Fruit fly (Drosophila melanogaster) whole organism, prepupa: Measurements from ENCODE around the gene Dsor1.

Experiments
- Blimp-1 ChIP-seq: fragments of 200-800 bp; sonication (Bioruptor generic); optimal IDR thresholded peaks from 3 replicates; lab custom pipeline; 2017; ENCODE audit warnings: missing biosample characterization, missing genetic modification characterization, mild to moderate bottlenecking, moderate library complexity, missing genetic modification reagents
- CG11294 ChIP-seq: fragments of 200-800 bp; sonication (Bioruptor generic); IDR thresholded peaks from 2 replicates; pipeline ENCODE4 v1.3.6; 2022; ENCODE audit warnings: missing biosample characterization, missing genetic modification characterization
- CG34406 ChIP-seq: fragments of 200-800 bp; sonication (Bioruptor generic); optimal IDR thresholded peaks from 3 replicates; lab custom pipeline; 2016; ENCODE audit warnings: missing biosample characterization, missing genetic modification characterization
- CG3919 ChIP-seq: fragments of 200-800 bp; sonication (Bioruptor generic); optimal IDR thresholded peaks from 3 replicates; lab custom pipeline; 2016; ENCODE audit warnings: missing biosample characterization, missing genetic modification characterization
- CG6792 ChIP-seq: fragments of 200-800 bp; sonication (Bioruptor generic); optimal IDR thresholded peaks from 3 replicates; lab custom pipeline; 2016; ENCODE audit warnings: missing biosample characterization, missing genetic modification characterization
- CG8632 ChIP-seq: fragments of 200-800 bp; sonication (Bioruptor generic); optimal IDR thresholded peaks from 3 replicates; lab custom pipeline; 2016; ENCODE audit warnings: missing biosample characterization, missing genetic modification characterization
- CG9139 ChIP-seq: fragments of 200-800 bp; sonication (Bioruptor generic); optimal IDR thresholded peaks from 3 replicates; lab custom pipeline; 2017; ENCODE audit warnings: missing biosample characterization, mild to moderate bottlenecking, missing genetic modification characterization
- Eip75B ChIP-seq: fragments of 200-800 bp; sonication (Bioruptor generic); optimal IDR thresholded peaks from 3 replicates; lab custom pipeline; 2016; ENCODE audit warnings: missing biosample characterization, missing genetic modification characterization
- Hr38 ChIP-seq: sonication (Bioruptor generic); optimal IDR thresholded peaks from 2 replicates; lab custom pipeline; 2016; ENCODE audit warnings: missing biosample characterization, missing genetic modification characterization
- Hr4 ChIP-seq: fragments of 200-800 bp; sonication (Bioruptor generic); optimal IDR thresholded peaks from 3 replicates; lab custom pipeline; 2016; ENCODE audit warnings: missing biosample characterization, missing genetic modification characterization
- OdsH ChIP-seq: fragments of 200-800 bp; sonication (Bioruptor generic); optimal IDR thresholded peaks from 3 replicates; lab custom pipeline; 2016; ENCODE audit warnings: missing biosample characterization, missing genetic modification characterization
- pdm3 ChIP-seq: fragments of 200-800 bp; sonication (Bioruptor generic); optimal IDR thresholded peaks from 3 replicates; lab custom pipeline; 2016; ENCODE audit warnings: missing biosample characterization, missing genetic modification characterization
- salr ChIP-seq, 2 experiments: fragments of 200-800 bp; sonication (Bioruptor generic); optimal IDR thresholded peaks; 3 replicates each; lab custom pipeline; 2016 to 2018; ENCODE audit warnings: missing biosample characterization in 2 of 2, missing genetic modification characterization in 2 of 2, mild to moderate bottlenecking in 1 of 2
- ss ChIP-seq, 2 experiments: fragments of 200-800 bp; sonication (Bioruptor generic); optimal IDR thresholded peaks; 2 replicates in 1 of 2; 3 replicates in 1 of 2; lab custom pipeline; 2017 to 2018; ENCODE audit warnings: mild to moderate bottlenecking in 2 of 2, missing biosample characterization in 2 of 2, missing genetic modification characterization in 2 of 2, moderate library complexity in 1 of 2

DNA sequence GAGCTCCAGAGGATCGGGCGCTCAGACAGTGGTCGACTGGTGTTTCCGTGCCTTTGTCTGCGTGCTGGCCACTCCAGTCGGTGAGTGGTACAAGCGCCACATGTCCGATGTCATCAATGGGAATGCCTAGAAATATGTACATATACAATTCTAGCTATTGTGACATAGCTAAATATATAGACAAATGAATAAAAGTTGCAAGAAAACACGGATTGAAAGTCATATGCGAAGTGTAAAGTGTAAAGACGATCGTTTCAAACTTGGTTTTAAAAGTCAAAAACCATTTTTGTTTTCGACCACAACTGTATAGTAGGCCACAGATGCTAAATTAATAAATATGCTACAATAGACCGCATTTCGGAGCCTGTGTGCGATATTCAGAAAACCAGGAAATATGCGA, 31.7 kb upstream of the Dsor1 start, which contains the start of gene CG15368:
- no peak for TF ChIP-seq CG8632
- no peak for TF ChIP-seq CG9139
- TF ChIP-seq CG11294 (GFP tag; lab: Robert Waterston, UW): no peak
- TF ChIP-seq Eip75B (GFP tag; lab: Kevin White, UChicago): no peak
- TF ChIP-seq salr (GFP tag; optimal IDR thresholded peaks at IDR 0.05; lab: Kevin White, UChicago): no peak
- no peak for TF ChIP-seq Hr38 (GFP tag; lab: Kevin White, UChicago)
- no peak for TF ChIP-seq Blimp-1 (GFP tag; lab: Kevin White, UChicago)
- no peak for TF ChIP-seq CG6792 (GFP tag; lab: Kevin White, UChicago)
- no peak for TF ChIP-seq OdsH (GFP tag; lab: Kevin White, UChicago)
- TF ChIP-seq CG3919: no peak
- TF ChIP-seq CG34406 (GFP tag; lab: Kevin White, UChicago): no peak
- TF ChIP-seq ss (GFP tag; optimal IDR thresholded peaks at IDR 0.05; lab: Kevin White, UChicago): no peak
- no peak for TF ChIP-seq pdm3 (GFP tag; lab: Kevin White, UChicago)
- no peak for TF ChIP-seq Hr4 (GFP tag; lab: Kevin White, UChicago)
